Fruit fly (Drosophila melanogaster) whole organism, embryonic: ENCODE results near the gene Nup93-1.

Source experiments
- Atf-2 ChIP-seq: fragments of 200-800 bp; sonication (Bioruptor generic); optimal IDR thresholded peaks from 2 replicates; lab custom pipeline; 2016; ENCODE audit warnings: missing biosample characterization, missing genetic modification characterization
- Bdp1 ChIP-seq: fragments of 200-800 bp; sonication (Bioruptor generic); optimal IDR thresholded peaks from 3 replicates; lab custom pipeline; 2016; ENCODE audit warnings: missing biosample characterization, missing genetic modification characterization
- CG10274 ChIP-seq: fragments of 200-800 bp; sonication (Bioruptor generic); optimal IDR thresholded peaks from 3 replicates; lab custom pipeline; 2017; ENCODE audit warnings: missing biosample characterization, mild to moderate bottlenecking, missing genetic modification characterization
- CG11504 ChIP-seq: fragments of 200-800 bp; sonication (Bioruptor generic); optimal IDR thresholded peaks from 3 replicates; lab custom pipeline; 2019; ENCODE audit warnings: missing biosample characterization, mild to moderate bottlenecking, missing genetic modification characterization, moderate library complexity
- CG12299 ChIP-seq: fragments of 200-800 bp; sonication (Bioruptor generic); optimal IDR thresholded peaks from 2 replicates; lab custom pipeline; 2018; ENCODE audit warnings: missing biosample characterization, mild to moderate bottlenecking, missing genetic modification characterization
- CG13424 ChIP-seq: fragments of 200-800 bp; sonication (Bioruptor generic); optimal IDR thresholded peaks from 2 replicates; lab custom pipeline; 2019; ENCODE audit warnings: missing biosample characterization, mild to moderate bottlenecking, missing genetic modification characterization, moderate library complexity
- CG13894 ChIP-seq: fragments of 200-800 bp; sonication (Bioruptor generic); optimal IDR thresholded peaks from 3 replicates; lab custom pipeline; 2018; ENCODE audit warnings: missing biosample characterization, mild to moderate bottlenecking, missing genetic modification characterization, moderate library complexity
- CG15073 ChIP-seq: fragments of 200-800 bp; sonication (Bioruptor generic); optimal IDR thresholded peaks from 2 replicates; lab custom pipeline; 2016; ENCODE audit warnings: missing biosample characterization, missing genetic modification characterization
- CG16779 ChIP-seq: fragments of 200-800 bp; sonication (Bioruptor generic); IDR thresholded peaks from 2 replicates; pipeline ENCODE4 v1.3.6; 2022; ENCODE audit warnings: missing biosample characterization, missing genetic modification characterization
- CG17912 ChIP-seq: fragments of 200-800 bp; sonication (Bioruptor generic); optimal IDR thresholded peaks from 2 replicates; lab custom pipeline; 2018; ENCODE audit warnings: missing biosample characterization, mild to moderate bottlenecking, missing genetic modification characterization
- CG18011 ChIP-seq: fragments of 200-800 bp; sonication (Bioruptor generic); optimal IDR thresholded peaks from 2 replicates; lab custom pipeline; 2017; ENCODE audit warnings: missing biosample characterization, missing genetic modification characterization, mild to moderate bottlenecking, moderate library complexity, missing genotype
- CG2199 ChIP-seq: fragments of 200-800 bp; sonication (Bioruptor generic); IDR thresholded peaks from 3 replicates; pipeline ENCODE4 v1.3.6; 2022; ENCODE audit warnings: missing biosample characterization, missing genetic modification characterization
- CG4282 ChIP-seq: fragments of 200-800 bp; sonication (Bioruptor generic); optimal IDR thresholded peaks from 2 replicates; lab custom pipeline; 2016; ENCODE audit warnings: missing biosample characterization, missing genetic modification characterization
- CG4730 ChIP-seq: fragments of 200-800 bp; sonication (Bioruptor generic); IDR thresholded peaks from 2 replicates; pipeline ENCODE4 v1.3.6; 2022; ENCODE audit warnings: missing biosample characterization, missing genetic modification characterization
- CG6175 ChIP-seq: fragments of 200-800 bp; sonication (Bioruptor generic); IDR thresholded peaks from 3 replicates; pipeline ENCODE4 v1.3.6; 2022; ENCODE audit warnings: missing biosample characterization, missing genetic modification characterization
- CG6689 ChIP-seq: fragments of 200-800 bp; sonication (Bioruptor generic); IDR thresholded peaks from 2 replicates; pipeline ENCODE4 v1.3.6; 2022; ENCODE audit warnings: missing biosample characterization, missing genetic modification characterization
- CG6765 ChIP-seq: fragments of 200-800 bp; sonication (Bioruptor generic); optimal IDR thresholded peaks from 3 replicates; lab custom pipeline; 2017; ENCODE audit warnings: missing biosample characterization, mild to moderate bottlenecking, missing genetic modification characterization
- CG7839 ChIP-seq: fragments of 200-800 bp; sonication (Bioruptor generic); optimal IDR thresholded peaks from 3 replicates; lab custom pipeline; 2018; ENCODE audit warnings: missing biosample characterization, mild to moderate bottlenecking, missing genetic modification characterization, moderate library complexity
- CG8924 ChIP-seq: fragments of 200-800 bp; optimal IDR thresholded peaks from 3 replicates; lab custom pipeline; 2019; ENCODE audit warnings: missing biosample characterization, mild to moderate bottlenecking, missing genetic modification characterization, moderate library complexity
- Deaf1 ChIP-seq: fragments of 200-800 bp; optimal IDR thresholded peaks from 3 replicates; lab custom pipeline; 2019; ENCODE audit warnings: missing biosample characterization, mild to moderate bottlenecking, missing genetic modification characterization, moderate library complexity
- Ets65A ChIP-seq: fragments of 200-800 bp; sonication (Bioruptor generic); peaks from one replicate; lab custom pipeline; 2016; ENCODE audit warnings: missing biosample characterization, missing genetic modification characterization
- H2.0 ChIP-seq: fragments of 200-800 bp; sonication (Bioruptor generic); IDR thresholded peaks from 2 replicates; pipeline ENCODE4 v1.3.6; 2022; ENCODE audit warnings: missing biosample characterization, missing genetic modification characterization
- HLH3B ChIP-seq: fragments of 200-800 bp; sonication (Bioruptor generic); IDR thresholded peaks from 2 replicates; pipeline ENCODE4 v1.3.6; 2022; ENCODE audit warnings: missing biosample characterization, missing genetic modification characterization
- HLHmδ ChIP-seq: fragments of 200-800 bp; sonication (Bioruptor generic); optimal IDR thresholded peaks from 2 replicates; lab custom pipeline; 2018; ENCODE audit warnings: missing biosample characterization, mild to moderate bottlenecking, missing genetic modification characterization, moderate library complexity
- Hand ChIP-seq: fragments of 200-800 bp; sonication (Bioruptor generic); optimal IDR thresholded peaks from 2 replicates; lab custom pipeline; 2017; ENCODE audit warnings: mild to moderate bottlenecking, missing biosample characterization, missing genetic modification reagents, missing genetic modification characterization
- Lhr ChIP-seq: fragments of 200-800 bp; sonication (Bioruptor generic); optimal IDR thresholded peaks from 3 replicates; lab custom pipeline; 2017; ENCODE audit warnings: mild to moderate bottlenecking, missing biosample characterization, missing genetic modification reagents, missing genetic modification characterization
- Myb ChIP-seq: fragments of 200-800 bp; sonication (Bioruptor generic); optimal IDR thresholded peaks from 2 replicates; lab custom pipeline; 2016; ENCODE audit warnings: missing biosample characterization, missing genetic modification characterization
- Opbp ChIP-seq: fragments of 200-800 bp; sonication (Bioruptor generic); IDR thresholded peaks from 3 replicates; pipeline ENCODE4 v1.3.6; 2022; ENCODE audit warnings: missing biosample characterization, missing genetic modification characterization; ENCODE audit not compliant: partially characterized antibody
- Ptx1 ChIP-seq: fragments of 200-800 bp; sonication (Bioruptor generic); IDR thresholded peaks from 2 replicates; pipeline ENCODE4 v1.3.6; 2022; ENCODE audit warnings: missing biosample characterization, missing genetic modification characterization
- Side ChIP-seq: fragments of 200-800 bp; sonication (Bioruptor generic); optimal IDR thresholded peaks from 2 replicates; lab custom pipeline; 2016; ENCODE audit warnings: missing biosample characterization, missing genetic modification characterization
- Sox102F ChIP-seq: fragments of 200-800 bp; sonication (Bioruptor generic); optimal IDR thresholded peaks from 2 replicates; lab custom pipeline; 2018; ENCODE audit warnings: missing biosample characterization, mild to moderate bottlenecking, missing genetic modification characterization, moderate library complexity
- Sry-β ChIP-seq: fragments of 200-800 bp; sonication (Bioruptor generic); optimal IDR thresholded peaks from 2 replicates; lab custom pipeline; 2018; ENCODE audit warnings: missing biosample characterization, mild to moderate bottlenecking, missing genetic modification characterization, moderate library complexity
- Taf1 ChIP-seq: fragments of 200-800 bp; sonication (Bioruptor generic); IDR thresholded peaks from 2 replicates; pipeline ENCODE4 v1.3.6; 2022; ENCODE audit warnings: missing biosample characterization, missing genetic modification characterization
- al ChIP-seq: fragments of 200-800 bp; sonication (Bioruptor generic); IDR thresholded peaks from 2 replicates; pipeline ENCODE4 v1.3.6; 2022; ENCODE audit warnings: missing biosample characterization, missing genetic modification characterization
- ara ChIP-seq: fragments of 200-800 bp; sonication (Bioruptor generic); IDR thresholded peaks from 2 replicates; pipeline ENCODE4 v1.3.6; 2022; ENCODE audit warnings: missing biosample characterization, missing genetic modification characterization
- dan ChIP-seq: fragments of 200-800 bp; sonication (Bioruptor generic); IDR thresholded peaks from 2 replicates; pipeline ENCODE4 v1.3.6; 2022; ENCODE audit warnings: missing biosample characterization, missing genetic modification characterization
- danr ChIP-seq: fragments of 200-800 bp; sonication (Bioruptor generic); IDR thresholded peaks from 2 replicates; pipeline ENCODE4 v1.3.6; 2022; ENCODE audit warnings: missing biosample characterization, missing genetic modification characterization
- exex ChIP-seq: fragments of 200-800 bp; sonication (Bioruptor generic); optimal IDR thresholded peaks from 4 replicates; lab custom pipeline; 2018; ENCODE audit warnings: missing biosample characterization, mild to moderate bottlenecking, missing genetic modification characterization, moderate library complexity
- fd102C ChIP-seq: fragments of 200-800 bp; sonication (Bioruptor generic); optimal IDR thresholded peaks from 2 replicates; lab custom pipeline; 2018; ENCODE audit warnings: missing biosample characterization, mild to moderate bottlenecking, missing genetic modification characterization, moderate library complexity
- grau ChIP-seq: fragments of 200-800 bp; optimal IDR thresholded peaks from 3 replicates; lab custom pipeline; 2019; ENCODE audit warnings: missing biosample characterization, mild to moderate bottlenecking, missing genetic modification characterization, moderate library complexity
- hbn ChIP-seq: fragments of 200-800 bp; sonication (Bioruptor generic); IDR thresholded peaks from 2 replicates; pipeline ENCODE4 v1.3.6; 2022; ENCODE audit warnings: missing biosample characterization, missing genetic modification characterization; ENCODE audit not compliant: partially characterized antibody
- oc ChIP-seq: fragments of 200-800 bp; sonication (Bioruptor generic); optimal IDR thresholded peaks from 2 replicates; lab custom pipeline; 2018; ENCODE audit warnings: missing biosample characterization, mild to moderate bottlenecking, missing genetic modification characterization, moderate library complexity
- phol ChIP-seq: fragments of 200-800 bp; sonication (Bioruptor generic); optimal IDR thresholded peaks from 3 replicates; lab custom pipeline; 2018; ENCODE audit warnings: missing biosample characterization, mild to moderate bottlenecking, missing genetic modification characterization, moderate library complexity
- ro ChIP-seq: fragments of 200-800 bp; sonication (Bioruptor generic); IDR thresholded peaks from 2 replicates; pipeline ENCODE4 v1.3.6; 2022; ENCODE audit warnings: missing biosample characterization, missing genetic modification characterization
- salm ChIP-seq: fragments of 200-800 bp; sonication (Bioruptor generic); optimal IDR thresholded peaks from 2 replicates; lab custom pipeline; 2018; ENCODE audit warnings: missing biosample characterization, mild to moderate bottlenecking, missing genetic modification characterization
- sima ChIP-seq: fragments of 200-800 bp; sonication (Bioruptor generic); optimal IDR thresholded peaks from 2 replicates; lab custom pipeline; 2016; ENCODE audit warnings: missing biosample characterization, missing genetic modification characterization
- so ChIP-seq: fragments of 200-800 bp; sonication (Bioruptor generic); IDR thresholded peaks from 3 replicates; pipeline ENCODE4 v1.3.6; 2022; ENCODE audit warnings: missing biosample characterization, missing genetic modification characterization
- stwl ChIP-seq: fragments of 200-800 bp; sonication (Bioruptor generic); optimal IDR thresholded peaks from 3 replicates; lab custom pipeline; 2018; ENCODE audit warnings: missing biosample characterization, mild to moderate bottlenecking, missing genetic modification characterization, moderate library complexity
- vnd ChIP-seq: fragments of 200-800 bp; sonication (Bioruptor generic); IDR thresholded peaks from 3 replicates; pipeline ENCODE4 v1.3.6; 2022; ENCODE audit warnings: missing biosample characterization, missing genetic modification characterization; ENCODE audit not compliant: partially characterized antibody

Gene Nup93-1

dm6 chrX:13781739-13782502, 40.7 kb upstream of the Nup93-1 start, which contains the start of the genes CtsB and amrt (continued):
- peak; percentile 50 for TF ChIP-seq grau (tag; lab: Kevin White, UChicago)
- no peak for TF ChIP-seq so
- no peak for TF ChIP-seq ara (GFP tag; lab: Robert Waterston, UW)
- TF ChIP-seq hbn (GFP tag; lab: Robert Waterston, UW) = peak; percentile 60
- no peak for TF ChIP-seq CG4282
- TF ChIP-seq Ets65A (GFP tag; lab: Kevin White, UChicago) = peak; percentile 95
- TF ChIP-seq CG10274 (GFP tag; lab: Kevin White, UChicago) = no peak
- TF ChIP-seq CG8924 (tag; lab: Kevin White, UChicago) = peak; percentile 42
- TF ChIP-seq CG4730 (GFP tag; lab: Robert Waterston, UW) = 0 out of 2 replicates have a peak, but pooled peaks have one; percentile 9
- no peak for TF ChIP-seq Sry-β (GFP tag; lab: Kevin White, UChicago)
- no peak for TF ChIP-seq CG12299 (tag; lab: Kevin White, UChicago)
- TF ChIP-seq CG6689 (GFP tag; lab: Robert Waterston, UW) = 0 out of 2 replicates have a peak, but pooled peaks have one; percentile 7
- no peak for TF ChIP-seq CG2199 (GFP tag; lab: Robert Waterston, UW)
- no peak for TF ChIP-seq CG6175 (GFP tag; lab: Robert Waterston, UW)
- no peak for TF ChIP-seq CG15073 (GFP tag; lab: Kevin White, UChicago)
- peak; percentile 51 for TF ChIP-seq Side (GFP tag; lab: Kevin White, UChicago)
- no peak for TF ChIP-seq fd102C (GFP tag; lab: Kevin White, UChicago)
- TF ChIP-seq vnd (GFP tag; lab: Robert Waterston, UW) = peak; percentile 85
- TF ChIP-seq CG17912 (GFP tag; lab: Kevin White, UChicago) = no peak
- TF ChIP-seq Opbp (GFP tag; lab: Robert Waterston, UW) = peak; percentile 52; the same call in 1 of the 3 replicates
- peak; percentile 42 for TF ChIP-seq CG7839
- peak; percentile 0 for TF ChIP-seq Bdp1 (GFP tag; lab: Kevin White, UChicago)
- TF ChIP-seq phol = peak; percentile 86
- no peak for TF ChIP-seq HLHmδ (GFP tag; lab: Kevin White, UChicago)
- no peak for TF ChIP-seq sima (GFP tag; lab: Kevin White, UChicago)
- TF ChIP-seq Taf1 = no peak
- no peak for TF ChIP-seq CG11504 (tag; lab: Kevin White, UChicago)
- no peak for TF ChIP-seq CG18011 (GFP tag; lab: Kevin White, UChicago)
- no peak for TF ChIP-seq CG6765 (GFP tag; lab: Kevin White, UChicago)
- TF ChIP-seq Sox102F (GFP tag; lab: Kevin White, UChicago) = no peak
- TF ChIP-seq exex (tag; lab: Kevin White, UChicago) = peak; percentile 22
- TF ChIP-seq CG16779 (GFP tag; lab: Robert Waterston, UW) = no peak
- TF ChIP-seq dan (GFP tag; lab: Robert Waterston, UW) = no peak
- no peak for TF ChIP-seq ro (GFP tag; lab: Robert Waterston, UW)
- TF ChIP-seq HLH3B (GFP tag; lab: Robert Waterston, UW) = no peak
- no peak for TF ChIP-seq Deaf1 (tag; lab: Kevin White, UChicago)
- TF ChIP-seq al (GFP tag; lab: Robert Waterston, UW) = peak; percentile 47; the same call in 1 of the 2 replicates
- TF ChIP-seq stwl = peak; percentile 44
- TF ChIP-seq Lhr (GFP tag; lab: Kevin White, UChicago) = peak; percentile 42
- TF ChIP-seq Myb = peak; percentile 52
- TF ChIP-seq salm (tag; lab: Kevin White, UChicago) = no peak
- no peak for TF ChIP-seq danr (GFP tag; lab: Robert Waterston, UW)
- TF ChIP-seq Hand (GFP tag; lab: Kevin White, UChicago) = no peak
- no peak for TF ChIP-seq H2.0
- TF ChIP-seq Atf-2 (GFP tag; lab: Kevin White, UChicago) = peak; percentile 41
- no peak for TF ChIP-seq CG13894 (tag; lab: Kevin White, UChicago)
- TF ChIP-seq Ptx1 (GFP tag; lab: Robert Waterston, UW) = 0 out of 2 replicates have a peak, but pooled peaks have one; percentile 51
- peak; percentile 59 for TF ChIP-seq CG13424 (tag; lab: Kevin White, UChicago)
- TF ChIP-seq oc (tag; lab: Kevin White, UChicago) = no peak
